Comparison of ENCODE assay signal across 1 fruit fly cellular context in genomic region chr3R:8333768-8334470, dm6.
A peak's percentile ranks its signal among the peaks of the same experiment; 100 is the strongest.
TF ChIP-seq lines count a peak whose summit lies in the region.

Poxm (minus strand) TSS chr3R:8333792.

TF ChIP-seq in whole organism, embryonic, 481 proteins besides CTCF, POLR2A, EP300 and RAD21 (continued from another document):
- TF ChIP-seq Bgb (GFP tag; IDR thresholded peaks at IDR 0.05; lab: Robert Waterston, UW; ENCODE audit: partially characterized antibody) = no peak
- TF ChIP-seq sr (GFP tag; IDR thresholded peaks at IDR 0.05; lab: Robert Waterston, UW) = peak; percentile 95
- TF ChIP-seq Ada2b (GFP tag; IDR thresholded peaks at IDR 0.05; lab: Robert Waterston, UW) = peak; percentile 88
- peak; percentile 87 for TF ChIP-seq Dek (tag; optimal IDR thresholded peaks at IDR 0.05; lab: Kevin White, UChicago)
- TF ChIP-seq CG14014 (GFP tag; IDR thresholded peaks at IDR 0.05; lab: Robert Waterston, UW) = peak; percentile 82; the same call in 1 of the 2 replicates
- TF ChIP-seq pnt (GFP tag; optimal IDR thresholded peaks at IDR 0.05; lab: Kevin White, UChicago) = peak; percentile 80
- peak; percentile 87 for TF ChIP-seq CG13775 (GFP tag; optimal IDR thresholded peaks at IDR 0.05; lab: Kevin White, UChicago)
- TF ChIP-seq hb (GFP tag; IDR thresholded peaks at IDR 0.05; lab: Robert Waterston, UW; ENCODE audit: partially characterized antibody) = no peak
- peak; percentile 82 for TF ChIP-seq CG4730 (GFP tag; IDR thresholded peaks at IDR 0.05; lab: Robert Waterston, UW)
- no peak; the same call in 1 of the 2 replicates for TF ChIP-seq Scr (GFP tag; IDR thresholded peaks at IDR 0.05; lab: Robert Waterston, UW; ENCODE audit: partially characterized antibody)
- peak; percentile 91 for TF ChIP-seq CG10209 (GFP tag; optimal IDR thresholded peaks at IDR 0.05; lab: Kevin White, UChicago)
- no peak for TF ChIP-seq p53 (GFP tag; optimal IDR thresholded peaks at IDR 0.05; lab: Kevin White, UChicago)
- peak; percentile 91 for TF ChIP-seq zen (tag; optimal IDR thresholded peaks at IDR 0.05; lab: Kevin White, UChicago)
- 0 out of 2 replicates have a peak, but pooled peaks have one; percentile 21 for TF ChIP-seq bbx (GFP tag; IDR thresholded peaks at IDR 0.05; lab: Robert Waterston, UW; ENCODE audit: partially characterized antibody)
- peak in 1 of 2 experiments; percentile 89 for TF ChIP-seq Eip74EF (GFP tag; optimal IDR thresholded peaks at IDR 0.05; lab: Kevin White, UChicago)
- TF ChIP-seq CG34422 (GFP tag; IDR thresholded peaks at IDR 0.05; lab: Robert Waterston, UW) = peak; percentile 89
- TF ChIP-seq Ets97D (GFP tag; optimal IDR thresholded peaks at IDR 0.05; lab: Kevin White, UChicago) = peak; percentile 33
- TF ChIP-seq hkb (optimal IDR thresholded peaks at IDR 0.05; lab: Kevin White, UChicago) = no peak
- TF ChIP-seq hkb (GFP tag; IDR thresholded peaks at IDR 0.05; lab: Robert Waterston, UW) = peak; percentile 83
- peak; percentile 79 for TF ChIP-seq Atf6 (GFP tag; IDR thresholded peaks at IDR 0.05; lab: Robert Waterston, UW)
- peak; percentile 82 for TF ChIP-seq CG8765 (GFP tag; IDR thresholded peaks at IDR 0.05; lab: Robert Waterston, UW)
- TF ChIP-seq dpn (GFP tag; optimal IDR thresholded peaks at IDR 0.05; lab: Kevin White, UChicago) = peak; percentile 81 to 86
- peak; percentile 48; the same call in 1 of the 3 replicates for TF ChIP-seq Dbx (GFP tag; IDR thresholded peaks at IDR 0.05; lab: Robert Waterston, UW)
- TF ChIP-seq B-H1 (GFP tag; IDR thresholded peaks at IDR 0.05; lab: Robert Waterston, UW) = peak; percentile 81; the same call in 2 of the 3 replicates
- TF ChIP-seq Drgx (GFP tag; IDR thresholded peaks at IDR 0.05; lab: Robert Waterston, UW) = peak; percentile 92
- peak in 1 of 2 experiments; percentile 83 for TF ChIP-seq Dfd (GFP tag; optimal IDR thresholded peaks at IDR 0.05; lab: Kevin White, UChicago)
- TF ChIP-seq Rfx (GFP tag; IDR thresholded peaks at IDR 0.05; lab: Robert Waterston, UW) = peak; percentile 86
- TF ChIP-seq onecut (GFP tag; IDR thresholded peaks at IDR 0.05; lab: Robert Waterston, UW) = peak; percentile 74
- TF ChIP-seq CG2202 (tag; optimal IDR thresholded peaks at IDR 0.05; lab: Kevin White, UChicago) = peak; percentile 65
- TF ChIP-seq CG10267 (tag; optimal IDR thresholded peaks at IDR 0.05; lab: Kevin White, UChicago) = peak; percentile 86
- no peak for TF ChIP-seq eve (GFP tag; optimal IDR thresholded peaks at IDR 0.05; lab: Kevin White, UChicago)
- TF ChIP-seq Dref (GFP tag; IDR thresholded peaks at IDR 0.05; lab: Robert Waterston, UW) = no peak
- peak; percentile 19 for TF ChIP-seq Myb (GFP tag; optimal IDR thresholded peaks at IDR 0.05; lab: Kevin White, UChicago)
- TF ChIP-seq Fer3 (tag; optimal IDR thresholded peaks at IDR 0.05; lab: Kevin White, UChicago) = peak; percentile 80
- TF ChIP-seq CG9932 (GFP tag; IDR thresholded peaks at IDR 0.05; lab: Robert Waterston, UW) = peak; percentile 71
- peak; percentile 0 for TF ChIP-seq corto (GFP tag; optimal IDR thresholded peaks at IDR 0.05; lab: Kevin White, UChicago)
- peak; percentile 89 for TF ChIP-seq tin (GFP tag; optimal IDR thresholded peaks at IDR 0.05; lab: Kevin White, UChicago)
